Worm (Caenorhabditis elegans): ENCODE results near the gene F23D12.7.
A peak's percentile ranks its signal among the peaks of the same experiment; 100 is the strongest.

The F23D12.7 gene

DNA sequence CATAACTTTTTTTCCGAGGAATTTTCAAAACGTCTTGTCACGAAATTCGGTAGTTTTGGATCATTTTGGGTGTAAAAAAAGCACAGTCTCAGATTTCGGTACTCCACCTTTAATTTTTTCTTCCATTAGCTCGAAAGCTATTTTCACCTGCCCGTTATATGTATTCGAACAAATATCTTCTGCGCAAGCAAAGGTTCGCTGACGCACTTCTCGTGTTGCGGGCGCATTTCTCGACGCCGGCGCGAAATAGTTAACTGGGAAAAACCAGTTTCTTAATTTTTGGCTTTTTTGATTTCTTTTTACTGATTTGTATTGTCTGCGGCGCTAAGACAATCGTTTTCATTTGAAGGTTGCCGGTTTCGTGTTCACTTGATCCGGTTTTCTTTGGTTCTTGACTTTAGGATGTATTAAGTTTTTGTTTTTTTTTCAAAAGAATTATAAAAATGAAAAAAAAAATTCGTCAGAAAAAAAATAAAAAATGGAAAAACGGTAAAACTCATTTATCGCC is 17.9 kb downstream of the F23D12.7 start:
- TF ChIP-seq lsy-2 (tag; optimal IDR thresholded peaks at IDR 0.05) (no peak), aha-1 (tag) (peak; percentile 68)

DNA sequence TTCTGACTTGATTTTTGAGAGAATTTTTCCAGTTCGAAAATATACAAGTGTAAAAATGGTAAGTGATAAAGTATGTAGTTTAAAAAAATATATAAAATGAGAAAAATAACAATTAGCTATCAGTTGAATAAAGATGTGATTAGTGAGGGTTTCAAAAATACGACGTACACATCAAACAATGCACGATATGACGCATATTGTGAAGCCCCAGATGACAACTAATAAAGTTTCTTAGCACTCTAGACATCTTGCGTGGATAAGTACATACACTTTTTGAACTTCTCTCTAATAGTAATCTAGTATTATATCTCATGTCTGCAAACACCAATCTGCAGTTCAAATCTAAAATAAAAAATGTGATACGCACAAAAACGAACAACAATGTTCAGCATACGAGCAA is 23.2 kb downstream of the F23D12.7 start:
- TF ChIP-seq aha-1 (tag) (peak; percentile 55), set-16 (GFP tag; IDR thresholded peaks at IDR 0.05) (no peak), F44E2.7 (GFP tag; IDR thresholded peaks at IDR 0.05) (no peak), lsy-2 (tag; optimal IDR thresholded peaks at IDR 0.05) (no peak), unc-130 (GFP tag; optimal IDR thresholded peaks at IDR 0.05) (no peak)

DNA sequence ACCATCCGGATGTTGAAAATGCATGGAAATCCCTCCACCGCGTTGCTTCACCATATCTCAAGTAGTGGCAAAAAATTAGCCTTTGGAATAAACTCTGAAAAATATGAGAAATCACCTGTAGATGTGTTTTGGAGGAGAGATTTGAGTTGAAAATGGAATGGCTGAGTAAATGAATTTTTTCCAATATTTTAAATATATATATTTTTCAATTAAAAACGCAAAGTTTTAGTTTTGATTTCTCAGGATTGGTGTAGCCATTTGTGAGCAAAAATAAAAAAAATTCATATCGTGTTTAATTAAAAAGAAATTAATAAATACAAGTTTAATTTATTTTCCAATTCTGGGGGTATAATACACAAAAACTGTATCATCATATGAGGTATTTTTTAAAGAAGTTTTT is 25.6 kb downstream of the F23D12.7 start, which contains the start of gene F23D12.1:
Gene F23D12.1, minus strand, starts transcription at position 101 of the 400 bp plus-strand sequence.
- TF ChIP-seq Y48G9A.11 (GFP tag; IDR thresholded peaks at IDR 0.05) (no peak), dmd-8 (GFP tag; IDR thresholded peaks at IDR 0.05) (no peak), daf-8 (GFP tag; IDR thresholded peaks at IDR 0.05) (no peak), mxl-3 (GFP tag; optimal IDR thresholded peaks at IDR 0.05) (no peak), fkh-10 (GFP tag; optimal IDR thresholded peaks at IDR 0.05) (no peak), mxl-2 (GFP tag; conservative IDR thresholded peaks at IDR 0.05) (no peak), dve-1 (tag; optimal IDR thresholded peaks at IDR 0.05; ENCODE audit: insufficient read depth) (no peak), nhr-10 (tag; optimal IDR thresholded peaks at IDR 0.05) (no peak), nhr-111 (GFP tag; optimal IDR thresholded peaks at IDR 0.05) (no peak), zip-11 (GFP tag; IDR thresholded peaks at IDR 0.05) (no peak), rbr-2 (tag; optimal IDR thresholded peaks at IDR 0.05) (no peak), spr-1 (tag; optimal IDR thresholded peaks at IDR 0.05) (no peak), daf-12 (tag; optimal IDR thresholded peaks at IDR 0.05) (no peak), aly-2 (tag; optimal IDR thresholded peaks at IDR 0.05) (no peak), saeg-2 (GFP tag; IDR thresholded peaks at IDR 0.05) (no peak), mep-1 (tag; optimal IDR thresholded peaks at IDR 0.05) (no peak), lim-7 (GFP tag; IDR thresholded peaks at IDR 0.05) (no peak), arid-1 (GFP tag; conservative IDR thresholded peaks at IDR 0.05) (no peak), ceh-62 (tag; optimal IDR thresholded peaks at IDR 0.05) (no peak)

DNA sequence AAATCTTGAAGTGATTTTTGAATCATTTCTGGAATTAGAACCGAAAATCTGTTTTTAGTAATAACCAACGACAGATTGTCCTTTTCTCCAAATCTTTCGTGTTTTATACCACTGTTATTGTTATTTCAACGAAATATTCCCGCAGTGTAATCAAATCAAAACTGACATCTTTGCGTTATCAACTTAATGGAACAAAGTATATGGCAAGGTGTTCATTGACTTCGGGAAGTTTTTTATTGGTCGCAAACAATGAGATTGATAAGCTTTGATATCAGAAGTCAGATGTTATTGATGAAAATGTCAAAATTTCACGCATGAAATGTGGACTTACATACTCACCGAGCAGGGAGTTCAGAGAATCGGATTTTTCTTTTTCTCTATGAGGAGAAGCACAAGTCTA is 29.0 kb downstream of the F23D12.7 start, which contains the start of gene F23D12.11:
Gene F23D12.11, minus strand, starts transcription at position 79 of the 400 bp plus-strand sequence.
- TF ChIP-seq daf-16 (GFP tag; optimal IDR thresholded peaks at IDR 0.05) (no peak), daf-16 (tag; optimal IDR thresholded peaks at IDR 0.05) (peak; percentile 59), saeg-2 (GFP tag; IDR thresholded peaks at IDR 0.05) (no peak), dmd-6 (GFP tag; IDR thresholded peaks at IDR 0.05) (0 out of 2 replicates have a peak, but pooled peaks have one; percentile 16), nhr-28 (tag; optimal IDR thresholded peaks at IDR 0.05) (peak; percentile 31), aly-2 (tag; optimal IDR thresholded peaks at IDR 0.05) (no peak), Y105C5A.15 (GFP tag; IDR thresholded peaks at IDR 0.05) (no peak)

DNA sequence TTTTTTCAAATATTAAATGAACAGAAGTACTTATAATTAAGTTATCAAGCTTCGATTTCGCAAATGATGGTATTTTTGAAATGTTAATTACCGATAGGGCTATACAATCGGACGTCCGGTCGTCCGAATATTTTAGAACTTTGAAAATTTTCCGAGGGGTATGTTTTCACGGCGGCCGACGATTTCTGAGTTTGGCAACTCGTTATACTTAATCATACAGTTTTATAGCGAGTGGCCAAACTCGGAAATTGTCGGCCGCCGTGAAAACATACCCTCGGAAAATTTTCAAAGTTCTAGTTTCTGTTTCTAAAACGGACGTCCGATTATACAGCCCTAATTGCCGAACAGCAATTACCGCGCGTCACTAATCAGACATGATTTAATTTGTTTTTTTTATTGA is 29.4 kb downstream of the F23D12.7 start:
- no peak for TF ChIP-seq R02D3.7 (tag; optimal IDR thresholded peaks at IDR 0.05)
- no peak for TF ChIP-seq attf-4 (tag; optimal IDR thresholded peaks at IDR 0.05)
- no peak for TF ChIP-seq gei-8 (GFP tag; optimal IDR thresholded peaks at IDR 0.05)
- no peak for TF ChIP-seq jun-1 (tag; optimal IDR thresholded peaks at IDR 0.05)
- no peak for TF ChIP-seq nhr-237 (tag; optimal IDR thresholded peaks at IDR 0.05)
- TF ChIP-seq nhr-28 (tag; optimal IDR thresholded peaks at IDR 0.05), result no peak
- TF ChIP-seq hlh-11 (tag; optimal IDR thresholded peaks at IDR 0.05), result no peak
- TF ChIP-seq egl-43 (GFP tag; IDR thresholded peaks at IDR 0.05), result no peak
- no peak for TF ChIP-seq fos-1 (tag; optimal IDR thresholded peaks at IDR 0.05)
- TF ChIP-seq set-16 (GFP tag; IDR thresholded peaks at IDR 0.05), result no peak
